Fruit fly (Drosophila melanogaster) whole organism, pupa: Measurements from ENCODE around the gene CG32369.

Source experiments
- CG10348 ChIP-seq: fragments of 200-800 bp; sonication (Bioruptor generic); IDR thresholded peaks from 2 replicates; pipeline ENCODE4 v1.3.6; 2022; ENCODE audit warnings: missing biosample characterization, missing genetic modification characterization
- CG12605 ChIP-seq: fragments of 200-800 bp; sonication (Bioruptor generic); IDR thresholded peaks from 2 replicates; pipeline ENCODE4 v1.3.6; 2022; ENCODE audit warnings: missing biosample characterization, missing genetic modification characterization
- CG13204 ChIP-seq: fragments of 200-800 bp; sonication (Bioruptor generic); optimal IDR thresholded peaks from 2 replicates; lab custom pipeline; 2018; ENCODE audit warnings: missing biosample characterization, mild to moderate bottlenecking, missing genetic modification characterization, moderate library complexity
- CG14655 ChIP-seq: fragments of 200-800 bp; sonication (Bioruptor generic); optimal IDR thresholded peaks from 3 replicates; lab custom pipeline; 2017; ENCODE audit warnings: mild to moderate bottlenecking, missing biosample characterization, missing genetic modification reagents, missing genetic modification characterization
- CG15710 ChIP-seq: fragments of 200-800 bp; sonication (Bioruptor generic); optimal IDR thresholded peaks from 2 replicates; lab custom pipeline; 2018; ENCODE audit warnings: missing biosample characterization, mild to moderate bottlenecking, missing genetic modification characterization, moderate library complexity
- CG17806 ChIP-seq: fragments of 200-800 bp; sonication (Bioruptor generic); optimal IDR thresholded peaks from 2 replicates; lab custom pipeline; 2018; ENCODE audit warnings: missing biosample characterization, mild to moderate bottlenecking, missing genetic modification characterization, moderate library complexity
- CG32121 ChIP-seq: fragments of 200-800 bp; sonication (Bioruptor generic); IDR thresholded peaks from 2 replicates; pipeline ENCODE4 v1.3.6; 2022; ENCODE audit warnings: missing biosample characterization, missing genetic modification characterization
- CG34367 ChIP-seq: fragments of 200-800 bp; sonication (Bioruptor generic); optimal IDR thresholded peaks from 2 replicates; lab custom pipeline; 2018; ENCODE audit warnings: missing biosample characterization, mild to moderate bottlenecking, missing genetic modification characterization
- CG4496 ChIP-seq: fragments of 200-800 bp; sonication (Bioruptor generic); IDR thresholded peaks from 3 replicates; pipeline ENCODE4 v1.3.6; 2022; ENCODE audit warnings: missing biosample characterization, missing genetic modification characterization
- CG8159 ChIP-seq: fragments of 200-800 bp; sonication (Bioruptor generic); optimal IDR thresholded peaks from 3 replicates; lab custom pipeline; 2018; ENCODE audit warnings: missing biosample characterization, mild to moderate bottlenecking, missing genetic modification characterization, moderate library complexity
- CG8301 ChIP-seq: fragments of 200-800 bp; sonication (Bioruptor generic); optimal IDR thresholded peaks from 2 replicates; lab custom pipeline; 2018; ENCODE audit warnings: missing biosample characterization, mild to moderate bottlenecking, missing genetic modification characterization
- CG9948 ChIP-seq: fragments of 200-800 bp; sonication (Bioruptor generic); optimal IDR thresholded peaks from 2 replicates; lab custom pipeline; 2018; ENCODE audit warnings: missing biosample characterization, mild to moderate bottlenecking, missing genetic modification characterization, moderate library complexity
- D1 ChIP-seq: fragments of 200-800 bp; sonication (Bioruptor generic); optimal IDR thresholded peaks from 2 replicates; lab custom pipeline; 2018; ENCODE audit warnings: missing biosample characterization, mild to moderate bottlenecking, missing genetic modification characterization, moderate library complexity
- EcR ChIP-seq: fragments of 200-800 bp; sonication (Bioruptor generic); optimal IDR thresholded peaks from 3 replicates; lab custom pipeline; 2019; ENCODE audit warnings: missing biosample characterization, missing genetic modification characterization, mild to moderate bottlenecking, moderate library complexity, missing genetic modification reagents
- Ets98B ChIP-seq: fragments of 200-800 bp; sonication (Bioruptor generic); IDR thresholded peaks from 2 replicates; pipeline ENCODE4 v1.3.6; 2022; ENCODE audit warnings: missing biosample characterization, missing genetic modification characterization
- Pif1A ChIP-seq: fragments of 200-800 bp; sonication (Bioruptor generic); optimal IDR thresholded peaks from 3 replicates; lab custom pipeline; 2016; ENCODE audit warnings: missing biosample characterization, missing genetic modification characterization
- Pif1B ChIP-seq: fragments of 200-800 bp; sonication (Bioruptor generic); optimal IDR thresholded peaks from 3 replicates; lab custom pipeline; 2016; ENCODE audit warnings: missing biosample characterization, missing genetic modification characterization
- Snoo ChIP-seq: fragments of 200-800 bp; sonication (Bioruptor generic); optimal IDR thresholded peaks from 3 replicates; lab custom pipeline; 2017; ENCODE audit warnings: missing biosample characterization, mild to moderate bottlenecking, missing genetic modification characterization, inconsistent platforms
- fd96Ca ChIP-seq: fragments of 200-800 bp; sonication (Bioruptor generic); IDR thresholded peaks from 3 replicates; pipeline ENCODE4 v1.3.6; 2022; ENCODE audit warnings: missing biosample characterization, missing genetic modification characterization
- gl ChIP-seq: fragments of 200-800 bp; sonication (Bioruptor generic); optimal IDR thresholded peaks from 2 replicates; lab custom pipeline; 2018; ENCODE audit warnings: missing biosample characterization, mild to moderate bottlenecking, missing genetic modification characterization
- rn ChIP-seq: fragments of 200-800 bp; sonication (Bioruptor generic); IDR thresholded peaks from 2 replicates; pipeline ENCODE4 v1.3.6; 2022; ENCODE audit warnings: missing biosample characterization, missing genetic modification characterization

The CG32369 gene

dm6 chr3L:7805336-7805803 is 4.3 kb downstream of the CG32369 start:
- no peak for TF ChIP-seq Pif1A (GFP tag; lab: Kevin White, UChicago)
- TF ChIP-seq CG13204 (GFP tag; lab: Kevin White, UChicago) = peak; percentile 6
- TF ChIP-seq CG8301 (tag; lab: Kevin White, UChicago) = no peak
- TF ChIP-seq rn (GFP tag; lab: Robert Waterston, UW) = no peak
- peak; percentile 24 for TF ChIP-seq CG34367 (tag; lab: Kevin White, UChicago)
- peak; percentile 21; the same call in 1 of the 3 replicates for TF ChIP-seq CG4496
- peak; percentile 29 for TF ChIP-seq CG8159 (tag; lab: Kevin White, UChicago)
- no peak for TF ChIP-seq CG9948 (tag; lab: Kevin White, UChicago)
- TF ChIP-seq CG12605 = peak; percentile 81
- TF ChIP-seq CG32121 (GFP tag; lab: Robert Waterston, UW) = 0 out of 2 replicates have a peak, but pooled peaks have one; percentile 48
- no peak for TF ChIP-seq Pif1B (GFP tag; lab: Kevin White, UChicago)
- TF ChIP-seq CG10348 (GFP tag; lab: Robert Waterston, UW) = no peak
- TF ChIP-seq fd96Ca = peak; percentile 52; the same call in 2 of the 3 replicates
- peak; percentile 41 for TF ChIP-seq CG15710 (tag; lab: Kevin White, UChicago)
- no peak for TF ChIP-seq CG17806
- peak; percentile 54; the same call in 1 of the 2 replicates for TF ChIP-seq Ets98B
- TF ChIP-seq gl (tag; lab: Kevin White, UChicago) = peak; percentile 76
- peak; percentile 69 for TF ChIP-seq EcR
- TF ChIP-seq D1 (tag; lab: Kevin White, UChicago) = no peak
- TF ChIP-seq Snoo = peak; percentile 29
- TF ChIP-seq CG14655 (GFP tag; lab: Kevin White, UChicago) = no peak
- TF ChIP-seq, all 21 proteins: peak for 12

dm6 chr3L:7804406-7805327 is 5.0 kb downstream of the CG32369 start:
- peak; percentile 20 for TF ChIP-seq CG13204 (GFP tag; lab: Kevin White, UChicago)
- TF ChIP-seq CG15710 (tag; lab: Kevin White, UChicago) = peak; percentile 35
- peak; percentile 13 for TF ChIP-seq CG34367 (tag; lab: Kevin White, UChicago)
- TF ChIP-seq CG9948 (tag; lab: Kevin White, UChicago) = no peak
- no peak for TF ChIP-seq CG17806
- TF ChIP-seq CG32121 (GFP tag; lab: Robert Waterston, UW) = no peak
- peak; percentile 37; the same call in 1 of the 3 replicates for TF ChIP-seq CG4496
- no peak for TF ChIP-seq rn (GFP tag; lab: Robert Waterston, UW)
- peak; percentile 48 for TF ChIP-seq gl (tag; lab: Kevin White, UChicago)
- no peak for TF ChIP-seq CG8301 (tag; lab: Kevin White, UChicago)
- TF ChIP-seq Snoo = peak; percentile 34
- TF ChIP-seq CG14655 (GFP tag; lab: Kevin White, UChicago) = no peak
- peak; percentile 50 for TF ChIP-seq Ets98B
- TF ChIP-seq CG10348 (GFP tag; lab: Robert Waterston, UW) = no peak
- TF ChIP-seq Pif1A (GFP tag; lab: Kevin White, UChicago) = no peak
- TF ChIP-seq Pif1B (GFP tag; lab: Kevin White, UChicago) = peak; percentile 25
- TF ChIP-seq EcR = peak; percentile 94
- no peak for TF ChIP-seq fd96Ca
- TF ChIP-seq D1 (tag; lab: Kevin White, UChicago) = no peak
- TF ChIP-seq CG8159 (tag; lab: Kevin White, UChicago) = peak; percentile 25
- peak; percentile 32; the same call in 1 of the 2 replicates for TF ChIP-seq CG12605

- no peak for TF ChIP-seq CG10348 (GFP tag; lab: Robert Waterston, UW)
- TF ChIP-seq CG13204 (GFP tag; lab: Kevin White, UChicago) = no peak
- no peak for TF ChIP-seq CG4496
- no peak for TF ChIP-seq CG9948 (tag; lab: Kevin White, UChicago)
- no peak for TF ChIP-seq CG32121 (GFP tag; lab: Robert Waterston, UW)
- TF ChIP-seq D1 (tag; lab: Kevin White, UChicago) = no peak
- TF ChIP-seq CG14655 (GFP tag; lab: Kevin White, UChicago) = no peak
- no peak for TF ChIP-seq CG12605
- no peak for TF ChIP-seq Snoo
- no peak for TF ChIP-seq CG17806
- no peak for TF ChIP-seq EcR
- no peak for TF ChIP-seq Ets98B
- no peak for TF ChIP-seq fd96Ca
- no peak for TF ChIP-seq CG8301 (tag; lab: Kevin White, UChicago)
- no peak for TF ChIP-seq rn (GFP tag; lab: Robert Waterston, UW)
- TF ChIP-seq, all 21 proteins: peak for 0
These were observed 8.2 kb downstream of the CG32369 start for dm6 chr3L:7801308-7801893.

dm6 chr3L:7792775-7793174 is 16.9 kb downstream of the CG32369 start:
- TF ChIP-seq CG14655 (GFP tag; lab: Kevin White, UChicago) (no peak), CG17806 (no peak), Snoo (no peak), CG13204 (GFP tag; lab: Kevin White, UChicago) (no peak), CG8159 (tag; lab: Kevin White, UChicago) (no peak), CG32121 (GFP tag; lab: Robert Waterston, UW) (no peak), CG8301 (tag; lab: Kevin White, UChicago) (no peak)

- no peak for TF ChIP-seq CG34367 (tag; lab: Kevin White, UChicago)
- peak; percentile 36; the same call in 1 of the 2 replicates for TF ChIP-seq CG32121 (GFP tag; lab: Robert Waterston, UW)
- TF ChIP-seq fd96Ca = peak; percentile 44; the same call in 1 of the 3 replicates
- no peak for TF ChIP-seq CG17806
- TF ChIP-seq Snoo = peak; percentile 63
- no peak for TF ChIP-seq CG9948 (tag; lab: Kevin White, UChicago)
- no peak for TF ChIP-seq Pif1B (GFP tag; lab: Kevin White, UChicago)
- TF ChIP-seq CG4496 = 0 out of 3 replicates have a peak, but pooled peaks have one; percentile 22
- TF ChIP-seq Pif1A (GFP tag; lab: Kevin White, UChicago) = peak; percentile 20
- TF ChIP-seq D1 (tag; lab: Kevin White, UChicago) = no peak
- TF ChIP-seq Ets98B = peak; percentile 40; the same call in 1 of the 2 replicates
These were observed 17.4 kb downstream of the CG32369 start for dm6 chr3L:7792249-7792648.
